Fruit fly (Drosophila melanogaster) whole organism, prepupa: Measurements from ENCODE around the gene Or85a.

Source experiments
- CG10631 ChIP-seq: fragments of 200-800 bp; sonication (Bioruptor generic); optimal IDR thresholded peaks from 2 replicates; lab custom pipeline; 2016; ENCODE audit warnings: missing biosample characterization, missing genetic modification characterization
- CG10669 ChIP-seq: fragments of 200-800 bp; sonication (Bioruptor generic); optimal IDR thresholded peaks from 3 replicates; lab custom pipeline; 2018; ENCODE audit warnings: missing biosample characterization, mild to moderate bottlenecking, missing genetic modification characterization, moderate library complexity
- CG11294 ChIP-seq: fragments of 200-800 bp; sonication (Bioruptor generic); IDR thresholded peaks from 2 replicates; pipeline ENCODE4 v1.3.6; 2022; ENCODE audit warnings: missing biosample characterization, missing genetic modification characterization
- CG11762 ChIP-seq: fragments of 200-800 bp; sonication (Bioruptor generic); optimal IDR thresholded peaks from 3 replicates; lab custom pipeline; 2016; ENCODE audit warnings: missing biosample characterization, missing genetic modification characterization; ENCODE audit not compliant: insufficient read depth
- CG11902 ChIP-seq: fragments of 200-800 bp; sonication (Bioruptor generic); optimal IDR thresholded peaks from 3 replicates; lab custom pipeline; 2016; ENCODE audit warnings: missing biosample characterization, missing genetic modification characterization
- CG15336 ChIP-seq: fragments of 200-800 bp; sonication (Bioruptor generic); IDR thresholded peaks from 2 replicates; pipeline ENCODE4 v1.3.6; 2022; ENCODE audit warnings: missing biosample characterization, missing genetic modification characterization
- CG1621 ChIP-seq: fragments of 200-800 bp; sonication (Bioruptor generic); optimal IDR thresholded peaks from 3 replicates; lab custom pipeline; 2018; ENCODE audit warnings: missing biosample characterization, mild to moderate bottlenecking, missing genetic modification characterization
- CG16779 ChIP-seq: fragments of 200-800 bp; sonication (Bioruptor generic); optimal IDR thresholded peaks from 3 replicates; lab custom pipeline; 2017; ENCODE audit warnings: missing biosample characterization, mild to moderate bottlenecking, missing genetic modification characterization
- CG3032 ChIP-seq: fragments of 200-800 bp; optimal IDR thresholded peaks from 2 replicates; lab custom pipeline; 2019; ENCODE audit warnings: missing biosample characterization, mild to moderate bottlenecking, missing genetic modification characterization, moderate library complexity
- CG31627 ChIP-seq: fragments of 200-800 bp; sonication (Bioruptor generic); optimal IDR thresholded peaks from 3 replicates; lab custom pipeline; 2016; ENCODE audit warnings: missing biosample characterization, missing genetic modification characterization
- CG32006 ChIP-seq: fragments of 200-800 bp; sonication (Bioruptor generic); optimal IDR thresholded peaks from 3 replicates; lab custom pipeline; 2017; ENCODE audit warnings: missing biosample characterization, mild to moderate bottlenecking, missing genetic modification characterization
- CG34406 ChIP-seq: fragments of 200-800 bp; sonication (Bioruptor generic); optimal IDR thresholded peaks from 3 replicates; lab custom pipeline; 2016; ENCODE audit warnings: missing biosample characterization, missing genetic modification characterization
- CG3919 ChIP-seq: fragments of 200-800 bp; sonication (Bioruptor generic); optimal IDR thresholded peaks from 3 replicates; lab custom pipeline; 2016; ENCODE audit warnings: missing biosample characterization, missing genetic modification characterization
- CG4318 ChIP-seq: fragments of 200-800 bp; sonication (Bioruptor generic); optimal IDR thresholded peaks from 3 replicates; lab custom pipeline; 2017; ENCODE audit warnings: missing biosample characterization, mild to moderate bottlenecking, missing genetic modification characterization
- CG6163 ChIP-seq: fragments of 200-800 bp; sonication (Bioruptor generic); IDR thresholded peaks from 3 replicates; pipeline ENCODE4 v1.3.6; 2022; ENCODE audit warnings: missing biosample characterization, missing genetic modification characterization
- CG6276 ChIP-seq: fragments of 200-800 bp; sonication (Bioruptor generic); optimal IDR thresholded peaks from 2 replicates; lab custom pipeline; 2017; ENCODE audit warnings: missing biosample characterization, mild to moderate bottlenecking, missing genetic modification characterization
- CG6792 ChIP-seq: fragments of 200-800 bp; sonication (Bioruptor generic); optimal IDR thresholded peaks from 3 replicates; lab custom pipeline; 2016; ENCODE audit warnings: missing biosample characterization, missing genetic modification characterization
- CG6808 ChIP-seq: fragments of 200-800 bp; sonication (Bioruptor generic); optimal IDR thresholded peaks from 3 replicates; lab custom pipeline; 2017; ENCODE audit warnings: missing biosample characterization, missing genetic modification characterization, mild to moderate bottlenecking, moderate library complexity, missing genetic modification reagents
- CG6854 ChIP-seq: fragments of 200-800 bp; sonication (Bioruptor generic); optimal IDR thresholded peaks from 2 replicates; lab custom pipeline; 2017; ENCODE audit warnings: missing biosample characterization, mild to moderate bottlenecking, missing genetic modification characterization
- CG7368 ChIP-seq: fragments of 200-800 bp; sonication (Bioruptor generic); optimal IDR thresholded peaks from 3 replicates; lab custom pipeline; 2016; ENCODE audit warnings: missing biosample characterization, missing genetic modification characterization
- CG8119 ChIP-seq: fragments of 200-800 bp; sonication (Bioruptor generic); IDR thresholded peaks from 3 replicates; pipeline ENCODE4 v1.3.6; 2022; ENCODE audit warnings: missing biosample characterization, missing genetic modification characterization
- CG8319 ChIP-seq: fragments of 200-800 bp; sonication (Bioruptor generic); optimal IDR thresholded peaks from 3 replicates; lab custom pipeline; 2016; ENCODE audit warnings: missing biosample characterization, missing genetic modification characterization
- CG8632 ChIP-seq: fragments of 200-800 bp; sonication (Bioruptor generic); optimal IDR thresholded peaks from 3 replicates; lab custom pipeline; 2016; ENCODE audit warnings: missing biosample characterization, missing genetic modification characterization
- CG9139 ChIP-seq: fragments of 200-800 bp; sonication (Bioruptor generic); optimal IDR thresholded peaks from 3 replicates; lab custom pipeline; 2017; ENCODE audit warnings: missing biosample characterization, mild to moderate bottlenecking, missing genetic modification characterization
- Eip75B ChIP-seq: fragments of 200-800 bp; sonication (Bioruptor generic); optimal IDR thresholded peaks from 3 replicates; lab custom pipeline; 2016; ENCODE audit warnings: missing biosample characterization, missing genetic modification characterization
- Eip93F ChIP-seq: fragments of 200-800 bp; sonication (Bioruptor generic); optimal IDR thresholded peaks from 2 replicates; lab custom pipeline; 2016; ENCODE audit warnings: missing biosample characterization, mild to moderate bottlenecking, missing genetic modification characterization
- Ets96B ChIP-seq: fragments of 200-800 bp; optimal IDR thresholded peaks from 2 replicates; lab custom pipeline; 2019; ENCODE audit warnings: missing biosample characterization, mild to moderate bottlenecking, missing genetic modification characterization, moderate library complexity
- Gug ChIP-seq: fragments of 200-800 bp; sonication (Bioruptor generic); IDR thresholded peaks from 2 replicates; pipeline ENCODE4 v1.3.6; 2022; ENCODE audit warnings: missing biosample characterization, missing genetic modification characterization
- Hr39 ChIP-seq: fragments of 200-800 bp; sonication (Bioruptor generic); optimal IDR thresholded peaks from 2 replicates; lab custom pipeline; 2016; ENCODE audit warnings: missing biosample characterization, missing genetic modification characterization
- Lpt ChIP-seq: fragments of 200-800 bp; sonication (Bioruptor generic); optimal IDR thresholded peaks from 3 replicates; lab custom pipeline; 2016; ENCODE audit warnings: missing biosample characterization, missing genetic modification characterization
- OdsH ChIP-seq: fragments of 200-800 bp; sonication (Bioruptor generic); optimal IDR thresholded peaks from 3 replicates; lab custom pipeline; 2016; ENCODE audit warnings: missing biosample characterization, missing genetic modification characterization
- Smox ChIP-seq: fragments of 200-800 bp; sonication (Bioruptor generic); optimal IDR thresholded peaks from 3 replicates; lab custom pipeline; 2016; ENCODE audit warnings: missing biosample characterization, missing genetic modification characterization
- Sox14 ChIP-seq: fragments of 200-800 bp; sonication (Bioruptor generic); optimal IDR thresholded peaks from 3 replicates; lab custom pipeline; 2016; ENCODE audit warnings: missing biosample characterization, missing genetic modification characterization
- Sox15 ChIP-seq: fragments of 200-800 bp; sonication (Bioruptor generic); optimal IDR thresholded peaks from 3 replicates; lab custom pipeline; 2016; ENCODE audit warnings: missing biosample characterization, missing genetic modification characterization
- achi ChIP-seq: fragments of 200-800 bp; sonication (Bioruptor generic); optimal IDR thresholded peaks from 3 replicates; lab custom pipeline; 2016; ENCODE audit warnings: missing biosample characterization, missing genetic modification characterization
- acj6 ChIP-seq: fragments of 200-800 bp; sonication (Bioruptor generic); optimal IDR thresholded peaks from 3 replicates; lab custom pipeline; 2016; ENCODE audit warnings: missing biosample characterization, missing genetic modification characterization
- cyc ChIP-seq: fragments of 200-800 bp; sonication (Bioruptor generic); optimal IDR thresholded peaks from 3 replicates; lab custom pipeline; 2016; ENCODE audit warnings: missing biosample characterization, missing genetic modification characterization
- dac ChIP-seq: fragments of 200-800 bp; sonication (Bioruptor generic); optimal IDR thresholded peaks from 2 replicates; lab custom pipeline; 2017; ENCODE audit warnings: missing biosample characterization, mild to moderate bottlenecking, missing genetic modification characterization
- dsx ChIP-seq: fragments of 200-800 bp; optimal IDR thresholded peaks from 3 replicates; lab custom pipeline; 2019; ENCODE audit warnings: missing biosample characterization, mild to moderate bottlenecking, missing genetic modification characterization, moderate library complexity; ENCODE audit not compliant: poor library complexity, severe bottlenecking
- eg ChIP-seq: fragments of 200-800 bp; sonication (Bioruptor generic); IDR thresholded peaks from 3 replicates; pipeline ENCODE4 v1.3.6; 2022; ENCODE audit warnings: missing biosample characterization, missing genetic modification characterization
- esn ChIP-seq: fragments of 200-800 bp; sonication (Bioruptor generic); optimal IDR thresholded peaks from 2 replicates; lab custom pipeline; 2016; ENCODE audit warnings: missing biosample characterization, mild to moderate bottlenecking, missing genetic modification characterization, moderate library complexity
- fd59A ChIP-seq: fragments of 200-800 bp; sonication (Bioruptor generic); optimal IDR thresholded peaks from 2 replicates; lab custom pipeline; 2017; ENCODE audit warnings: missing biosample characterization, mild to moderate bottlenecking, missing genetic modification characterization, missing genetic modification reagents
- fkh ChIP-seq: fragments of 200-800 bp; sonication (Bioruptor generic); optimal IDR thresholded peaks from 3 replicates; lab custom pipeline; 2017; ENCODE audit warnings: missing biosample characterization, mild to moderate bottlenecking, missing genetic modification characterization, moderate library complexity
- lz ChIP-seq: fragments of 200-800 bp; sonication (Bioruptor generic); optimal IDR thresholded peaks from 3 replicates; lab custom pipeline; 2016; ENCODE audit warnings: missing biosample characterization, missing genetic modification characterization
- net ChIP-seq: fragments of 200-800 bp; sonication (Bioruptor generic); optimal IDR thresholded peaks from 3 replicates; lab custom pipeline; 2016; ENCODE audit warnings: missing biosample characterization, missing genetic modification characterization
- pdm3 ChIP-seq: fragments of 200-800 bp; sonication (Bioruptor generic); optimal IDR thresholded peaks from 3 replicates; lab custom pipeline; 2016; ENCODE audit warnings: missing biosample characterization, missing genetic modification characterization
- salr ChIP-seq, 2 experiments: fragments of 200-800 bp; sonication (Bioruptor generic); optimal IDR thresholded peaks; 3 replicates each; lab custom pipeline; 2016 to 2018; ENCODE audit warnings: missing biosample characterization in 2 of 2, missing genetic modification characterization in 2 of 2, mild to moderate bottlenecking in 1 of 2
- spab ChIP-seq: fragments of 200-800 bp; sonication (Bioruptor generic); optimal IDR thresholded peaks from 2 replicates; lab custom pipeline; 2017; ENCODE audit warnings: missing biosample characterization, mild to moderate bottlenecking, missing genetic modification characterization, missing genetic modification reagents
- svp ChIP-seq: fragments of 200-800 bp; sonication (Bioruptor generic); peaks from one replicate; lab custom pipeline; 2016; ENCODE audit warnings: missing biosample characterization, missing genetic modification characterization
- topi ChIP-seq: fragments of 200-800 bp; sonication (Bioruptor generic); optimal IDR thresholded peaks from 3 replicates; lab custom pipeline; 2016; ENCODE audit warnings: missing biosample characterization, missing genetic modification characterization
- vri ChIP-seq: fragments of 200-800 bp; sonication (Bioruptor generic); optimal IDR thresholded peaks from 3 replicates; lab custom pipeline; 2016; ENCODE audit warnings: missing biosample characterization, mild to moderate bottlenecking, missing genetic modification characterization

Gene Or85a

DNA sequence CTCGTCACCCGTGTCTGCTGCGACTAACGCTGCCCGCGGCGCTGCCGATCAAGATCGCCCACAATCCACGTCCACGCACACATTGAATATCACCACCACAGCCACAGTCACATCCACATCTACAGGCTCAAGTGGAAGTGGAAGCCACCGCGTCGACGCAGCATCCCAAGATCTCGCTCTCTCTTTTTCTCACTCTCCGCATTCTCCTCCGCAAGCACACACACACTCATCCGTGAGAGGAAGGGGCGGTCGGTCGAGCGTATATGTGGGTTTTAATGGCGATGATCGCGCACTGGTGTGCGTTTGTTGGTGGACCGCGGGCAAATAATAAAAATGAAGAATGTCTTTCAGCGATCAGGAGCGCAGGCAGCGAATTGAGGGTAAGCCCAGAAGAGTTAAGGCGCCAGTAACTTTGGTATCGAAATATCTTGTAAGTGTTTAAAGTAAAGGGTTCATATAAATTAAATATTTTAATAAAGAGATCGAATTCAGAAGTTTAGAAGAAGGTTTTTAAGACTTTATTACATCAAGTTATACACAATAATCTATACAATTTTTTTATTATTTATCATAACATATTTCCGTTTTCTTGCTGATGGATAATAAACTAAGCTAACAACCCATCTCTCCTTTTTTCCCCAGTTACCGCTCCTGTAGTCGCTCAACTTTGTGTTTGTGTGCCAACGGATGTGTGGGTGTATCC is 12.4 kb downstream of the Or85a start, which contains the start of gene Poxm:
Gene Poxm, minus strand, starts transcription at position 25 of the 703 bp plus-strand sequence.
- TF ChIP-seq CG1621 (tag; lab: Kevin White, UChicago) (peak; percentile 76), CG3919 (peak; percentile 98), dac (GFP tag; lab: Kevin White, UChicago) (peak; percentile 95), CG16779 (tag; lab: Kevin White, UChicago) (peak; percentile 91), CG34406 (GFP tag; lab: Kevin White, UChicago) (peak; percentile 93), fkh (GFP tag; lab: Kevin White, UChicago) (peak; percentile 78), CG11902 (peak; percentile 99), CG9139 (GFP tag; lab: Kevin White, UChicago) (peak; percentile 89), CG10631 (peak; percentile 97), Lpt (peak; percentile 96), vri (GFP tag; lab: Kevin White, UChicago) (peak; percentile 64), Hr39 (GFP tag; lab: Kevin White, UChicago) (peak; percentile 84), CG6808 (GFP tag; lab: Kevin White, UChicago) (peak; percentile 97), CG7368 (GFP tag; lab: Kevin White, UChicago) (peak; percentile 93), CG8319 (peak; percentile 93), CG6792 (GFP tag; lab: Kevin White, UChicago) (peak; percentile 96), Sox14 (GFP tag; lab: Kevin White, UChicago) (peak; percentile 93), lz (GFP tag; lab: Kevin White, UChicago) (peak; percentile 95), svp (GFP tag; lab: Kevin White, UChicago) (peak; percentile 96), OdsH (GFP tag; lab: Kevin White, UChicago) (peak; percentile 98), esn (GFP tag; lab: Kevin White, UChicago) (peak; percentile 94), Smox (GFP tag; lab: Kevin White, UChicago) (peak; percentile 90), CG4318 (GFP tag; lab: Kevin White, UChicago) (peak; percentile 98), CG31627 (GFP tag; lab: Kevin White, UChicago) (peak; percentile 90), pdm3 (GFP tag; lab: Kevin White, UChicago) (peak; percentile 96), Ets96B (tag; lab: Kevin White, UChicago) (peak; percentile 96), CG6163 (GFP tag; lab: Robert Waterston, UW) (peak; percentile 88), salr (GFP tag; optimal IDR thresholded peaks at IDR 0.05; lab: Kevin White, UChicago) (peak; percentile 72 to 98), eg (peak; percentile 91), fd59A (GFP tag; lab: Kevin White, UChicago) (peak; percentile 96), cyc (GFP tag; lab: Kevin White, UChicago) (peak; percentile 93), CG11294 (GFP tag; lab: Robert Waterston, UW) (peak; percentile 87), net (peak; percentile 95), CG15336 (GFP tag; lab: Robert Waterston, UW) (peak; percentile 94), CG8119 (GFP tag; lab: Robert Waterston, UW) (peak; percentile 97), topi (GFP tag; lab: Kevin White, UChicago) (peak; percentile 94), CG6854 (GFP tag; lab: Kevin White, UChicago) (peak; percentile 85), CG8632 (GFP tag; lab: Kevin White, UChicago) (peak; percentile 94), dsx (peak; percentile 95), spab (GFP tag; lab: Kevin White, UChicago) (peak; percentile 95), Eip75B (GFP tag; lab: Kevin White, UChicago) (peak; percentile 90), achi (peak; percentile 96), CG3032 (tag; lab: Kevin White, UChicago) (peak; percentile 98), Eip93F (GFP tag; lab: Kevin White, UChicago) (peak; percentile 24), CG10669 (GFP tag; lab: Kevin White, UChicago) (peak; percentile 95), CG11762 (GFP tag; lab: Kevin White, UChicago) (peak; percentile 94), CG32006 (peak; percentile 99), acj6 (peak; percentile 97), Gug (GFP tag; lab: Robert Waterston, UW) (peak; percentile 92), CG6276 (GFP tag; lab: Kevin White, UChicago) (peak; percentile 97), Sox15 (peak; percentile 95)
